Worm (Caenorhabditis elegans): ENCODE measurements around the gene pnc-1.

DNA sequence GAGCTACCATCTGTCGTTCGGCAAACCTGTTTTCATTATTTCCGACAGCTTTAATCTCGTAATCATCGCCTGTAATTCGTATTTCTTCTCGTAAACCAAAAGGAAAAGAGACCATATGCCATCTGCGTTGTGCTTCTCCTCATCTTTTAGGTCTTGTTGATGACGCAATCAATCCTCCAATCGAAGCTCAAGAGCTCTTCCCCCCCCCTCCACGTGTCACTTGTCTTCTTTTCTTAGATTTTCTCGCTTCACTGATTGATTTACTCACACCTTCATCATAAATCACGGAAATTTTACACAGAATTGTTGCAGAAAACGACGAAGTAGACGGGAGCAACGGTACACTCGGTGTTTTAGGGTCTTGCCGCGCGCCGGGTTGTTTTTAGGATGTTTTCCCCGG is 5.6 kb upstream of the pnc-1 start, which contains the start of gene tcl-2:
- no peak for TF ChIP-seq nhr-76 (tag; optimal IDR thresholded peaks at IDR 0.05)
- TF ChIP-seq ztf-11 (tag; optimal IDR thresholded peaks at IDR 0.05), result peak; percentile 26
- no peak for TF ChIP-seq pha-4 (tag; optimal IDR thresholded peaks at IDR 0.05)
- no peak for TF ChIP-seq lin-13 (tag; optimal IDR thresholded peaks at IDR 0.05)
- TF ChIP-seq nhr-28 (tag; optimal IDR thresholded peaks at IDR 0.05), result no peak
- no peak for TF ChIP-seq ceh-83 (GFP tag; optimal IDR thresholded peaks at IDR 0.05)
- TF ChIP-seq zip-8 (tag; optimal IDR thresholded peaks at IDR 0.05), result peak; percentile 89
- TF ChIP-seq tbx-8 (GFP tag; optimal IDR thresholded peaks at IDR 0.05), result no peak
- TF ChIP-seq mep-1 (tag; optimal IDR thresholded peaks at IDR 0.05), result no peak
- no peak for TF ChIP-seq elt-1 (tag; optimal IDR thresholded peaks at IDR 0.05; ENCODE audit: borderline replicate concordance, insufficient read depth)

Data from whole organism, mixed stage, embryonic.